Worm (Caenorhabditis elegans) whole organism, L1 larva: ENCODE data around the gene C10A4.1.

Experiments used
- C34B4.2 ChIP-seq: sonication (generic microtip); optimal IDR thresholded peaks from 2 replicates; lab custom pipeline; 2017; ENCODE audit warnings: mild to moderate bottlenecking, missing genetic modification characterization, missing compliant biosample characterization
- F16B12.6 ChIP-seq: fragments of 150-350 bp; optimal IDR thresholded peaks from 2 replicates; lab custom pipeline; 2014; ENCODE audit warnings: missing biosample characterization, missing genetic modification characterization
- Y116A8C.19 ChIP-seq: sonication (generic microtip); optimal IDR thresholded peaks from 2 replicates; lab custom pipeline; 2016; ENCODE audit warnings: missing compliant biosample characterization, missing genetic modification characterization, borderline replicate concordance
- aha-1 ChIP-seq: fragments of 150-350 bp; optimal IDR thresholded peaks from 2 replicates; lab custom pipeline; 2014; ENCODE audit warnings: missing biosample characterization, missing genetic modification characterization
- aly-2 ChIP-seq: fragments of 150-350 bp; optimal IDR thresholded peaks from 2 replicates; lab custom pipeline; 2014; ENCODE audit warnings: missing biosample characterization, missing genetic modification characterization
- ceh-8 ChIP-seq: fragments of 200-800 bp; sonication (Bioruptor generic); optimal IDR thresholded peaks from 2 replicates; lab custom pipeline; 2018; ENCODE audit warnings: mild to moderate bottlenecking, missing genetic modification characterization, moderate library complexity, missing compliant biosample characterization
- ceh-82 ChIP-seq, 3 experiments: fragments of 150-350 bp in 1 of 3; sonication (generic microtip) in 2 of 3; optimal IDR thresholded peaks; 2 replicates each; lab custom pipeline; 2014 to 2017; ENCODE audit warnings: missing biosample characterization in 3 of 3, missing genetic modification characterization in 3 of 3
- efl-1 ChIP-seq, 4 experiments: fragments of 150-350 bp; optimal IDR thresholded peaks in 3 of 4; peaks in 1 of 4; 1 replicate in 1 of 4; 2 replicates in 3 of 4; lab custom pipeline; 2014; ENCODE audit warnings: missing biosample characterization in 2 of 4, missing genetic modification characterization in 2 of 4, missing genetic modification reagents in 2 of 4
- egl-13 ChIP-seq: sonication (generic microtip); optimal IDR thresholded peaks from 2 replicates; lab custom pipeline; 2016; ENCODE audit warnings: missing genotype, missing genetic modification reagents, missing genetic modification characterization, missing compliant biosample characterization
- fkh-10 ChIP-seq: sonication (generic microtip); optimal IDR thresholded peaks from 2 replicates; lab custom pipeline; 2017; ENCODE audit warnings: missing biosample characterization, missing genetic modification reagents, missing genetic modification characterization
- fkh-8 ChIP-seq: sonication (generic microtip); optimal IDR thresholded peaks from 2 replicates; lab custom pipeline; 2016; ENCODE audit warnings: mild to moderate bottlenecking, missing genetic modification characterization, missing compliant biosample characterization
- grh-1 ChIP-seq: fragments of 200-800 bp; sonication (Bioruptor generic); IDR thresholded peaks from 2 replicates; pipeline ENCODE4 v1.3.6; 2022; ENCODE audit warnings: missing genetic modification reagents, missing genetic modification characterization, missing compliant biosample characterization
- hlh-4 ChIP-seq: sonication (generic microtip); optimal IDR thresholded peaks from 2 replicates; lab custom pipeline; 2016; ENCODE audit warnings: mild to moderate bottlenecking, missing genetic modification characterization, missing compliant biosample characterization
- lir-3 ChIP-seq: sonication (generic microtip); optimal IDR thresholded peaks from 2 replicates; lab custom pipeline; 2016; ENCODE audit warnings: mild to moderate bottlenecking, missing genetic modification characterization, moderate library complexity, missing compliant biosample characterization; ENCODE audit not compliant: poor library complexity
- mef-2 ChIP-seq: fragments of 150-350 bp; optimal IDR thresholded peaks from 2 replicates; lab custom pipeline; 2014; ENCODE audit warnings: missing biosample characterization, missing genetic modification characterization
- nhr-11 ChIP-seq: fragments of 150-350 bp; optimal IDR thresholded peaks from 2 replicates; lab custom pipeline; 2014; ENCODE audit warnings: missing biosample characterization, missing genetic modification characterization
- nhr-20 ChIP-seq: sonication (generic microtip); optimal IDR thresholded peaks from 2 replicates; lab custom pipeline; 2016; ENCODE audit warnings: mild to moderate bottlenecking, missing genetic modification characterization, missing compliant biosample characterization
- nhr-237 ChIP-seq: fragments of 150-350 bp; optimal IDR thresholded peaks from 2 replicates; lab custom pipeline; 2014; ENCODE audit warnings: missing biosample characterization, missing genetic modification characterization
- nhr-76 ChIP-seq: sonication (generic microtip); optimal IDR thresholded peaks from 2 replicates; lab custom pipeline; 2017; ENCODE audit warnings: missing biosample characterization, missing genetic modification characterization
- nhr-77 ChIP-seq: fragments of 150-350 bp; optimal IDR thresholded peaks from 2 replicates; lab custom pipeline; 2014; ENCODE audit warnings: missing biosample characterization, missing genetic modification characterization
- nhr-84 ChIP-seq: sonication (generic microtip); optimal IDR thresholded peaks from 2 replicates; lab custom pipeline; 2017; ENCODE audit warnings: missing biosample characterization, missing genetic modification characterization
- nhr-85 ChIP-seq: sonication (generic microtip); peaks from one replicate; lab custom pipeline; 2016; ENCODE audit warnings: missing genetic modification characterization, inconsistent platforms, missing compliant biosample characterization
- pax-3 ChIP-seq: fragments of 200-800 bp; sonication (Bioruptor generic); optimal IDR thresholded peaks from 2 replicates; lab custom pipeline; 2018; ENCODE audit warnings: mild to moderate bottlenecking, missing genetic modification characterization, moderate library complexity, missing compliant biosample characterization
- pqm-1 ChIP-seq: sonication (generic microtip); optimal IDR thresholded peaks from 3 replicates; lab custom pipeline; 2017; ENCODE audit warnings: missing biosample characterization, missing genetic modification characterization
- rnt-1 ChIP-seq: sonication (generic microtip); optimal IDR thresholded peaks from 2 replicates; lab custom pipeline; 2016; ENCODE audit warnings: mild to moderate bottlenecking, missing genetic modification characterization, moderate library complexity, missing compliant biosample characterization
- snpc-4 ChIP-seq: fragments of 150-350 bp; optimal IDR thresholded peaks from 2 replicates; lab custom pipeline; 2014; ENCODE audit warnings: missing biosample characterization, missing genetic modification characterization
- snu-23 ChIP-seq: sonication (generic microtip); optimal IDR thresholded peaks from 2 replicates; lab custom pipeline; 2016; ENCODE audit warnings: missing genetic modification characterization, missing compliant biosample characterization
- sptf-1 ChIP-seq: fragments of 150-350 bp; optimal IDR thresholded peaks from 2 replicates; lab custom pipeline; 2014; ENCODE audit warnings: missing biosample characterization, missing genetic modification characterization
- unc-130 ChIP-seq: fragments of 150-350 bp; optimal IDR thresholded peaks from 2 replicates; lab custom pipeline; 2017; ENCODE audit warnings: missing biosample characterization, missing genetic modification characterization, inconsistent platforms
- vab-15 ChIP-seq: sonication (generic microtip); optimal IDR thresholded peaks from 2 replicates; lab custom pipeline; 2017; ENCODE audit warnings: missing genotype, mild to moderate bottlenecking, missing genetic modification characterization, missing compliant biosample characterization
- ztf-11 ChIP-seq, 2 experiments: sonication (generic microtip); optimal IDR thresholded peaks; 2 replicates each; lab custom pipeline; 2016 to 2017; ENCODE audit warnings: missing genetic modification characterization in 2 of 2, missing biosample characterization in 1 of 2, missing compliant biosample characterization in 1 of 2

The C10A4.1 gene

DNA sequence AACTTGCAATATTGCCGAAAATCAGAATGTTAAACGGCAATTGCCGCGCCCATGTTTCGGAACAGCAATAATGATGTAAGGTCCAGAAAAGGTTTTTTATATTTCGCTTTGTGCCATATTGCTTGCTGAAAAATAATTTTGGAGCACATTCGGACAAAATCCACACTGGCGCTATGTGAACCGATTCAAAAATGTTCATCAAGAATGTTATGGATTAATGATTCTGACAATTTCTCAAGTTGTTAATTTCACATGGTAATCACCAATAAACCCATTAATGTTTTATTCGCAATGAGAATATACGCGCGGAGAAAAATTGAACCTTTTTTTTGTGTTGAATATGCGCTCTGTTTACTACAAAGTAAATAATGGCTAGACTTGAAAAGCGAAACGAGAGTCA lies 11.6 kb upstream of the C10A4.1 start:
- TF ChIP-seq ceh-8 (no peak), unc-130 (tag; lab: Kevin White, UChicago) (no peak), efl-1 (optimal IDR thresholded peaks at IDR 0.05; lab: Kevin White, UChicago) (no peak), efl-1 (GFP tag; optimal IDR thresholded peaks at IDR 0.05 in 1 of 2; lab: Kevin White, UChicago) (no peak), nhr-77 (tag; lab: Kevin White, UChicago) (no peak), Y116A8C.19 (tag; lab: Kevin White, UChicago) (no peak), nhr-11 (tag; lab: Kevin White, UChicago) (no peak), snpc-4 (no peak), aha-1 (tag; lab: Kevin White, UChicago) (no peak), sptf-1 (tag; lab: Kevin White, UChicago) (no peak), nhr-85 (tag; lab: Kevin White, UChicago) (no peak), egl-13 (no peak), nhr-76 (no peak), nhr-84 (tag; lab: Kevin White, UChicago) (no peak), hlh-4 (tag; lab: Kevin White, UChicago) (no peak), fkh-10 (GFP tag; lab: Kevin White, UChicago) (no peak)

DNA sequence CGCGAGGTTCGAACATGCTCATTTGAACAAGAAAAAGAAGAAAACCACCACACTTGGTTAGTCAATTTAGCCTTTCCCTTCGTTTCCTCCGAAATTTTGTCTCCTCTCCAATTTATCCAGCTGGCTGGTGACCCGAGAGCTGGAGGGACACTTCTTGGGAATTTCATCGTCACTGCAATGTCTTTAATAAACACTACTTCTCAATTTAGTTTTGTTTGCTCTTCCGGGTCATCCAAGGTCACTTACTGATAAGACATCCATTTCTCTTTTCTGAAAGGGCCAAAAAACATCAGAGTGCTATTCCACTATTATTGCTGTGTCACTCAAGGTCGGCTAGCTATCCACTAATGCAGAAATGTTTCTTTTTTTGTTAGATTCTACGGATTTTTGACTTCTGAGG lies 10.8 kb upstream of the C10A4.1 start, which contains the start of gene C10A4.3:
Gene C10A4.3 (plus strand): TSS at position 301 of the 400 bp plus-strand sequence.
- no peak for TF ChIP-seq vab-15
- TF ChIP-seq ztf-11 (tag; optimal IDR thresholded peaks at IDR 0.05; lab: Kevin White, UChicago), result no peak
- TF ChIP-seq F16B12.6 (tag; lab: Kevin White, UChicago), result no peak

DNA sequence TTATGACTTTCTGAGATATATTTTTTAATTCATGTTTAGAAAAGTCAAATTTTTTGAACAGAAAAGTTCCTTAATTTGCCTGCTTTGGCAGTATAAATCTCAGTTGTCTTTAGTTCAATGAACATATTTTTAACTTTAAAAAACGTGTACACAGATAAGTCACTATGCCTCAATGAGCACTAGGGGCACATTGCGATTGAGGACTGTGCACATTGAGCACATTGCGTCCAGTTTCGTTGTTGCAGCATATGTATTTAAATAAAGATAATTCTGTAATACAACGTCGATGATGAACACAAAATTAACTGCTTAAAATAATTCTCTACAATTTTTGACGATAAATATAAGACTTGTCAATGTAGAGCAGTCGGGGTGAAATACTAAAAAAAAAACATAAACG lies 8.4 kb upstream of the C10A4.1 start:
- no peak for TF ChIP-seq fkh-8 (tag; lab: Kevin White, UChicago)
- TF ChIP-seq efl-1 (optimal IDR thresholded peaks at IDR 0.05; lab: Kevin White, UChicago), result no peak
- peak in 1 of 2 experiments; percentile 91 for TF ChIP-seq efl-1 (GFP tag; optimal IDR thresholded peaks at IDR 0.05 in 1 of 2; lab: Kevin White, UChicago)
- TF ChIP-seq, all 84 proteins: peak for 1

DNA sequence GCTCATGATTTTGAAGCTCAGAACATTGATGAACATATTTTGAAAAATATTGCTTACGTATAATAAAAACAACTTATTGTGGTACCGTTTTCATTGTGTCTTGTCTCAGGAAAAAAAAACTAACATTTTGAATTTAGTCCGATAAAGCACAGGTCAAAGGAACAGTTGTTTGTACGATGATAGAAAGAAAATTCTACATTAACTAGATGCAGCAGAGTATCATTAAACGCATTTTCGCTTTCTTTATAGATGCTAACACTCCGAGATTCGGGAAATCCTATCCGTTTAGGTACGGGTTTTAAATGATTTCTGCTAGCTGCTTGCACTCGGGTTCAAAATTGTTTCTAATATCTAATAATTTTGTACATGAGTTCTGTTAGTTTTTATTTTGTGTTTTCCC lies 7.2 kb upstream of the C10A4.1 start:
- TF ChIP-seq mef-2 (tag; lab: Kevin White, UChicago) (no peak), rnt-1 (tag; lab: Kevin White, UChicago) (no peak), nhr-20 (tag; lab: Kevin White, UChicago) (no peak), C34B4.2 (no peak), pax-3 (no peak), ceh-82 (tag; optimal IDR thresholded peaks at IDR 0.05; lab: Kevin White, UChicago) (no peak), grh-1 (no peak), nhr-237 (tag; lab: Kevin White, UChicago) (no peak), Y116A8C.19 (tag; lab: Kevin White, UChicago) (no peak)

DNA sequence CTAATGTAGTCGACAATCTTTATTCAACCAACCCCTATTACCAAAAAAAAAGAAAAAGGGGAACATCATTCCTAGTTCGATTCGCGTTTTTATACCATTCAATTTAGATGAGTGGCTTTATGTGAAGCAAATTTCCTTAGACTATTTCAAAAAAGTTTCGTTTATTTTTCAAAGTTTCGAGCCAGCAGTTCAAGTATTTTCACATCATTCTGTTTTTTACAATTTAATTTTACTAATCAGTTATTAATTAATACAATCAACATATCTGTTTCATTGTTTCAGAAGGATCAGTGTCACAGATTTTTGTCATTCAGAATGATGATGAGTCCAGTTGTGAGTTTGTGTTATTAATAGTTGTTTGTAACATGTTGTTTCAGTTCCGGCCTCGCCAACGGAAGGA lies 6.2 kb upstream of the C10A4.1 start, which contains the start of gene C10A4.2:
Gene C10A4.2 (plus strand): TSS at position 301 of the 400 bp plus-strand sequence.
- TF ChIP-seq ceh-8 (no peak), pqm-1 (no peak), aly-2 (tag; lab: Kevin White, UChicago) (no peak), snu-23 (GFP tag; lab: Kevin White, UChicago) (no peak), nhr-237 (tag; lab: Kevin White, UChicago) (no peak), vab-15 (no peak)

DNA sequence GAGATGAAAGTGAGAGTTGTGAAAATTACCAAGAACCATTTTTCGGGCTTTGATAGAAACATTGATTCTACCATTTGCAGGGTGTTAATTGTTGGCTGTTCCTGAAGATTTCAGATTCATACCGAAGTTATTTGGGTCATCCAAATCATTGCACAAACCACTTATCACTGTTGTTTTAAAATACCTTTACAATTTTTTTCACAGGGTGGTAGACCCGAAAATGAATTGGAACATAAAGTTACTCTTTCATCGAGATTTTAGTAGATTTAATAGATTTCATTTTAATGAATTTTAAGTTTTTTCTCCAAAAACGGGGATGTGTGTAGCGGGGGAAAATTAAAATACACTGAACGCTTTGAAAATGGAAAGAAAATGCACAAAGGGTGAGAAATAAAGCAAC lies 762 bp upstream of the C10A4.1 start, which contains the start of gene C10A4.7:
Gene C10A4.7 (minus strand): TSS at position 101 of the 400 bp plus-strand sequence.
- no peak for TF ChIP-seq lir-3 (tag; lab: Kevin White, UChicago)
- TF ChIP-seq, all 84 proteins: peak for 0
